Comparison of ENCODE assay signal across 3 worm cellular contexts in the genomic region with DNA sequence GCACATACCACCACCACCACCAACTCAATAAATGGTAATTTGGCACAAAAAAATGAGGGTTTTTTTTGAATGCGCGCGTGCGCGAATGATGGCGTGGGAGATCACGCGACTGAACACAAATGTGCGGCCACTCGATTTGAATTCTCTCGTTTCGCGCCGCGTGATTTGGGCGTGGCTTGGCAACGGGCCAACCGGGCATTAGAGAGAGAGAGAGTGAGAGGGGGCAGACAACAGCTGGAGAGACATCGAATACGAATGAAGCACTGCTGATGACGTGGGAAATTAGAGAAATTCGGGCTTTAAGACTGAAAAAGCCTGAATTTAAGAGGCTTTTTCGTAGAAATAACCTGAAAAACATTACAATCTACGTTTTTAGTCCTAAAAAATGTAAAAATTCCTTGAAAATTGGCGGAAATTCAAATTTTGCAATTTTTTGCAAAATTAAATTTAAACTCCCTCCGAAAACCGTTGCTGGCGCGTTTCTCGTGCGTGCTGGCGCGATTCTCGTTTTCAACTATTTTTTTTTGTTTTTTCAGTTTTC.
TF ChIP-seq lines count a peak whose summit lies in the region.

No protein-coding gene starts in this region.

TF ChIP-seq in whole organism, L1 larva, 84 proteins besides CTCF, POLR2A, EP300 and RAD21 (continued from another document and continues in another):
- peak; percentile 71 for TF ChIP-seq lin-39 (tag; optimal IDR thresholded peaks at IDR 0.05; lab: Kevin White, UChicago)
- TF ChIP-seq F16B12.6 (tag; optimal IDR thresholded peaks at IDR 0.05; lab: Kevin White, UChicago), result peak; percentile 54
- TF ChIP-seq tlp-1 (tag; optimal IDR thresholded peaks at IDR 0.05; lab: Kevin White, UChicago), result no peak
- TF ChIP-seq lin-14 (GFP tag; optimal IDR thresholded peaks at IDR 0.05; lab: Kevin White, UChicago), result peak; percentile 95
- peak; percentile 92 for TF ChIP-seq irx-1 (tag; optimal IDR thresholded peaks at IDR 0.05; lab: Kevin White, UChicago)
- peak; percentile 37 for TF ChIP-seq lin-13 (GFP tag; optimal IDR thresholded peaks at IDR 0.05; lab: Kevin White, UChicago)
- no peak for TF ChIP-seq nhr-84 (tag; optimal IDR thresholded peaks at IDR 0.05; lab: Kevin White, UChicago)
- TF ChIP-seq nhr-19 (GFP tag; conservative IDR thresholded peaks at IDR 0.05; lab: Robert Waterston, UW), result peak; percentile 88
- peak; percentile 96 for TF ChIP-seq fkh-8 (tag; optimal IDR thresholded peaks at IDR 0.05; lab: Kevin White, UChicago)
- peak; percentile 82 for TF ChIP-seq zip-4 (GFP tag; optimal IDR thresholded peaks at IDR 0.05; lab: Kevin White, UChicago)
- TF ChIP-seq egl-27 (tag; optimal IDR thresholded peaks at IDR 0.05; lab: Kevin White, UChicago), result peak in 1 of 2 experiments; percentile 35
- peak; percentile 73 for TF ChIP-seq isw-1 (GFP tag; IDR thresholded peaks at IDR 0.05; lab: Robert Waterston, UW)
- TF ChIP-seq swsn-7 (tag; optimal IDR thresholded peaks at IDR 0.05; lab: Kevin White, UChicago), result peak; percentile 92
- peak; percentile 1 to 92 for TF ChIP-seq ztf-11 (tag; optimal IDR thresholded peaks at IDR 0.05; lab: Kevin White, UChicago)
- no peak for TF ChIP-seq ets-5 (GFP tag; IDR thresholded peaks at IDR 0.05; lab: Robert Waterston, UW)
- peak; percentile 82 for TF ChIP-seq elt-2 (tag; optimal IDR thresholded peaks at IDR 0.05; lab: Kevin White, UChicago)
- TF ChIP-seq hlh-17 (GFP tag; optimal IDR thresholded peaks at IDR 0.05; lab: Kevin White, UChicago; ENCODE audit: borderline replicate concordance), result no peak
- TF ChIP-seq pqm-1 (tag; optimal IDR thresholded peaks at IDR 0.05; lab: Kevin White, UChicago), result no peak
- TF ChIP-seq snu-23 (GFP tag; optimal IDR thresholded peaks at IDR 0.05; lab: Kevin White, UChicago), result peak; percentile 95
- TF ChIP-seq nhr-85 (tag; lab: Kevin White, UChicago), result peak; percentile 98
- peak; percentile 54 for TF ChIP-seq vab-15 (tag; optimal IDR thresholded peaks at IDR 0.05; lab: Kevin White, UChicago)
- peak; percentile 92 for TF ChIP-seq pax-3 (tag; optimal IDR thresholded peaks at IDR 0.05; lab: Kevin White, UChicago)
- TF ChIP-seq sox-4 (tag; optimal IDR thresholded peaks at IDR 0.05; lab: Kevin White, UChicago), result peak; percentile 86
- TF ChIP-seq C34B4.2 (tag; optimal IDR thresholded peaks at IDR 0.05; lab: Kevin White, UChicago), result no peak
- TF ChIP-seq skn-1 (tag; optimal IDR thresholded peaks at IDR 0.05; lab: Kevin White, UChicago), result peak; percentile 29
- TF ChIP-seq blmp-1 (tag; optimal IDR thresholded peaks at IDR 0.05; lab: Kevin White, UChicago), result peak; percentile 85
- TF ChIP-seq nhr-90 (tag; optimal IDR thresholded peaks at IDR 0.05; lab: Kevin White, UChicago; ENCODE audit: poor library complexity), result peak; percentile 95
- TF ChIP-seq nhr-11 (tag; optimal IDR thresholded peaks at IDR 0.05; lab: Kevin White, UChicago), result peak; percentile 15
- peak; percentile 97 for TF ChIP-seq efl-1 (optimal IDR thresholded peaks at IDR 0.05; lab: Kevin White, UChicago)
- TF ChIP-seq efl-1 (GFP tag; optimal IDR thresholded peaks at IDR 0.05 in 1 of 2; lab: Kevin White, UChicago), result peak; percentile 95 to 100
- TF ChIP-seq unc-86 (tag; optimal IDR thresholded peaks at IDR 0.05; lab: Kevin White, UChicago), result peak; percentile 95
- TF ChIP-seq Y116A8C.19 (tag; optimal IDR thresholded peaks at IDR 0.05; lab: Kevin White, UChicago; ENCODE audit: borderline replicate concordance), result no peak
- TF ChIP-seq ceh-90 (tag; optimal IDR thresholded peaks at IDR 0.05; lab: Kevin White, UChicago), result peak; percentile 64
- peak; percentile 52 for TF ChIP-seq snpc-4 (tag; optimal IDR thresholded peaks at IDR 0.05; lab: Kevin White, UChicago)
- peak; percentile 90 for TF ChIP-seq xbp-1 (tag; optimal IDR thresholded peaks at IDR 0.05; lab: Kevin White, UChicago)
- TF ChIP-seq fkh-10 (GFP tag; optimal IDR thresholded peaks at IDR 0.05; lab: Kevin White, UChicago), result peak; percentile 40
- peak; percentile 63 for TF ChIP-seq fos-1 (tag; optimal IDR thresholded peaks at IDR 0.05; lab: Kevin White, UChicago)
- TF ChIP-seq nhr-237 (tag; optimal IDR thresholded peaks at IDR 0.05; lab: Kevin White, UChicago), result peak; percentile 50
- TF ChIP-seq ceh-63 (GFP tag; optimal IDR thresholded peaks at IDR 0.05; lab: Kevin White, UChicago), result no peak
- no peak for TF ChIP-seq hlh-4 (tag; optimal IDR thresholded peaks at IDR 0.05; lab: Kevin White, UChicago)
- TF ChIP-seq lir-3 (tag; optimal IDR thresholded peaks at IDR 0.05; lab: Kevin White, UChicago; ENCODE audit: poor library complexity), result no peak

TF ChIP-seq in whole organism, L3 larva, 47 proteins besides CTCF, POLR2A, EP300 and RAD21 (continued from another document):
- TF ChIP-seq egl-27 (tag; optimal IDR thresholded peaks at IDR 0.05; lab: Kevin White, UChicago) (no peak), nhr-25 (tag; optimal IDR thresholded peaks at IDR 0.05; lab: Kevin White, UChicago) (peak; percentile 96), nhr-77 (tag; optimal IDR thresholded peaks at IDR 0.05; lab: Kevin White, UChicago) (peak; percentile 84), nfya-1 (tag; optimal IDR thresholded peaks at IDR 0.05; lab: Kevin White, UChicago; ENCODE audit: insufficient read depth) (peak; percentile 91), lin-39 (tag; optimal IDR thresholded peaks at IDR 0.05; lab: Kevin White, UChicago) (peak; percentile 92), ztf-11 (tag; optimal IDR thresholded peaks at IDR 0.05; lab: Kevin White, UChicago) (no peak), fkh-10 (GFP tag; optimal IDR thresholded peaks at IDR 0.05; lab: Kevin White, UChicago) (peak; percentile 51), fkh-2 (tag; optimal IDR thresholded peaks at IDR 0.05; lab: Kevin White, UChicago) (peak; percentile 5), lsy-12 (tag; optimal IDR thresholded peaks at IDR 0.05; lab: Kevin White, UChicago) (peak; percentile 91), elt-1 (tag; optimal IDR thresholded peaks at IDR 0.05; lab: Kevin White, UChicago) (no peak), daf-12 (tag; optimal IDR thresholded peaks at IDR 0.05; lab: Kevin White, UChicago) (no peak), nhr-28 (tag; optimal IDR thresholded peaks at IDR 0.05; lab: Kevin White, UChicago) (no peak), unc-39 (tag; optimal IDR thresholded peaks at IDR 0.05; lab: Kevin White, UChicago) (no peak), pqm-1 (tag; optimal IDR thresholded peaks at IDR 0.05; lab: Kevin White, UChicago) (peak; percentile 66), nhr-76 (tag; optimal IDR thresholded peaks at IDR 0.05; lab: Kevin White, UChicago) (no peak), ceh-82 (tag; optimal IDR thresholded peaks at IDR 0.05; lab: Kevin White, UChicago) (peak; percentile 42), hmg-11 (tag; optimal IDR thresholded peaks at IDR 0.05; lab: Kevin White, UChicago) (peak; percentile 89), ceh-9 (tag; optimal IDR thresholded peaks at IDR 0.05; lab: Kevin White, UChicago) (no peak), zag-1 (tag; optimal IDR thresholded peaks at IDR 0.05; lab: Kevin White, UChicago) (peak; percentile 30), jun-1 (tag; optimal IDR thresholded peaks at IDR 0.05; lab: Kevin White, UChicago) (peak; percentile 78), elt-2 (tag; optimal IDR thresholded peaks at IDR 0.05; lab: Kevin White, UChicago) (peak; percentile 81), snpc-4 (tag; optimal IDR thresholded peaks at IDR 0.05; lab: Kevin White, UChicago) (peak; percentile 43), R02D3.7 (tag; optimal IDR thresholded peaks at IDR 0.05; lab: Kevin White, UChicago) (peak; percentile 72), ceh-28 (tag; optimal IDR thresholded peaks at IDR 0.05; lab: Kevin White, UChicago) (peak; percentile 66), egl-5 (tag; optimal IDR thresholded peaks at IDR 0.05; lab: Kevin White, UChicago) (no peak), aly-2 (tag; optimal IDR thresholded peaks at IDR 0.05; lab: Kevin White, UChicago) (no peak), nhr-237 (tag; optimal IDR thresholded peaks at IDR 0.05; lab: Kevin White, UChicago) (no peak), tbx-2 (tag; optimal IDR thresholded peaks at IDR 0.05; lab: Kevin White, UChicago) (peak; percentile 88), mdl-1 (tag; optimal IDR thresholded peaks at IDR 0.05; lab: Kevin White, UChicago) (peak; percentile 79), nhr-23 (tag; optimal IDR thresholded peaks at IDR 0.05; lab: Kevin White, UChicago) (peak; percentile 85)
TF ChIP-seq in whole organism, L3 larva: peak in this region for 29.

TF ChIP-seq in whole organism, young adult, 124 proteins besides CTCF, POLR2A, EP300 and RAD21 (continued from another document and continues in another):
- TF ChIP-seq ama-1 (optimal IDR thresholded peaks at IDR 0.05; lab: Kevin White, UChicago) (no peak), ama-1 (GFP tag; optimal IDR thresholded peaks at IDR 0.05; lab: Kevin White, UChicago) (peak; percentile 45), ztf-25 (GFP tag; IDR thresholded peaks at IDR 0.05; lab: Robert Waterston, UW) (0 out of 2 replicates have a peak, but pooled peaks have one; percentile 63), rcor-1 (GFP tag; IDR thresholded peaks at IDR 0.05; lab: Robert Waterston, UW) (peak; percentile 52), repo-1 (tag; optimal IDR thresholded peaks at IDR 0.05; lab: Kevin White, UChicago) (peak; percentile 97), unc-130 (GFP tag; optimal IDR thresholded peaks at IDR 0.05; lab: Kevin White, UChicago) (peak; percentile 79), fkh-3 (tag; optimal IDR thresholded peaks at IDR 0.05; lab: Kevin White, UChicago) (peak; percentile 56), Y56A3A.18 (GFP tag; IDR thresholded peaks at IDR 0.05; lab: Robert Waterston, UW) (peak; percentile 70), die-1 (tag; optimal IDR thresholded peaks at IDR 0.05; lab: Kevin White, UChicago) (peak; percentile 67), T07F8.4 (tag; optimal IDR thresholded peaks at IDR 0.05; lab: Kevin White, UChicago) (peak; percentile 43), tbx-9 (tag; optimal IDR thresholded peaks at IDR 0.05; lab: Kevin White, UChicago; ENCODE audit: borderline replicate concordance) (no peak), atf-7 (tag; optimal IDR thresholded peaks at IDR 0.05; lab: Kevin White, UChicago) (peak; percentile 96), cebp-1 (GFP tag; IDR thresholded peaks at IDR 0.05; lab: Robert Waterston, UW) (peak; percentile 61), cebp-1 (tag; optimal IDR thresholded peaks at IDR 0.05; lab: Kevin White, UChicago) (peak; percentile 94), T26A5.8 (tag; optimal IDR thresholded peaks at IDR 0.05; lab: Kevin White, UChicago) (peak; percentile 55), unc-62 (GFP tag; optimal IDR thresholded peaks at IDR 0.05; lab: Kevin White, UChicago) (no peak), him-1 (tag; optimal IDR thresholded peaks at IDR 0.05; lab: Kevin White, UChicago) (peak; percentile 78), egl-44 (GFP tag; IDR thresholded peaks at IDR 0.05; lab: Robert Waterston, UW) (peak; percentile 95), madf-3 (GFP tag; IDR thresholded peaks at IDR 0.05; lab: Robert Waterston, UW) (peak; percentile 94), egl-18 (GFP tag; IDR thresholded peaks at IDR 0.05; lab: Robert Waterston, UW) (peak; percentile 70; the same call in 1 of the 2 replicates), bed-2 (GFP tag; IDR thresholded peaks at IDR 0.05; lab: Robert Waterston, UW) (peak; percentile 71), bed-1 (GFP tag; IDR thresholded peaks at IDR 0.05; lab: Robert Waterston, UW) (peak; percentile 7; the same call in 1 of the 2 replicates), ceh-58 (GFP tag; IDR thresholded peaks at IDR 0.05; lab: Robert Waterston, UW) (peak; percentile 76; the same call in 1 of the 2 replicates), hmg-1.2 (GFP tag; IDR thresholded peaks at IDR 0.05; lab: Robert Waterston, UW) (peak; percentile 77), ztf-22 (GFP tag; optimal IDR thresholded peaks at IDR 0.05; lab: Kevin White, UChicago) (peak; percentile 88), F49E8.2 (tag; optimal IDR thresholded peaks at IDR 0.05; lab: Kevin White, UChicago; ENCODE audit: insufficient read depth) (peak; percentile 35), ZK185.1 (tag; optimal IDR thresholded peaks at IDR 0.05; lab: Kevin White, UChicago; ENCODE audit: poor library complexity, severe bottlenecking) (peak; percentile 78), dpl-1 (GFP tag; optimal IDR thresholded peaks at IDR 0.05; lab: Kevin White, UChicago) (peak; percentile 92), mel-28 (tag; optimal IDR thresholded peaks at IDR 0.05; lab: Kevin White, UChicago; ENCODE audit: borderline replicate concordance) (peak; percentile 84), hmg-20 (GFP tag; IDR thresholded peaks at IDR 0.05; lab: Robert Waterston, UW) (peak; percentile 74), chd-7 (tag; optimal IDR thresholded peaks at IDR 0.05; lab: Kevin White, UChicago) (peak; percentile 88), efl-1 (GFP tag; optimal IDR thresholded peaks at IDR 0.05; lab: Kevin White, UChicago) (peak; percentile 76), hrde-1 (tag; optimal IDR thresholded peaks at IDR 0.05; lab: Kevin White, UChicago; ENCODE audit: borderline replicate concordance) (peak; percentile 81), ekl-4 (GFP tag; IDR thresholded peaks at IDR 0.05; lab: Robert Waterston, UW) (peak; percentile 95), nfya-2 (GFP tag; IDR thresholded peaks at IDR 0.05; lab: Robert Waterston, UW) (0 out of 2 replicates have a peak, but pooled peaks have one; percentile 69), hsf-1 (GFP tag; IDR thresholded peaks at IDR 0.05; lab: Robert Waterston, UW) (peak; percentile 77), C06A6.2 (GFP tag; conservative IDR thresholded peaks at IDR 0.05; lab: Robert Waterston, UW) (peak; percentile 91), F33H1.4 (GFP tag; IDR thresholded peaks at IDR 0.05; lab: Robert Waterston, UW) (peak; percentile 57), F22D6.2 (tag; optimal IDR thresholded peaks at IDR 0.05; lab: Kevin White, UChicago) (peak; percentile 89), snpc-1.3 (tag; optimal IDR thresholded peaks at IDR 0.05; lab: Kevin White, UChicago; ENCODE audit: insufficient read depth) (no peak), F23B12.7 (tag; optimal IDR thresholded peaks at IDR 0.05; lab: Kevin White, UChicago; ENCODE audit: insufficient read depth) (no peak), gei-17 (GFP tag; optimal IDR thresholded peaks at IDR 0.05; lab: Kevin White, UChicago) (peak; percentile 71), Y53G8AR.9 (GFP tag; conservative IDR thresholded peaks at IDR 0.05; lab: Robert Waterston, UW) (peak; percentile 93), F39B2.1 (GFP tag; IDR thresholded peaks at IDR 0.05; lab: Robert Waterston, UW) (peak; percentile 79), lin-54 (GFP tag; optimal IDR thresholded peaks at IDR 0.05; lab: Kevin White, UChicago) (peak; percentile 98), aptf-3 (GFP tag; IDR thresholded peaks at IDR 0.05; lab: Robert Waterston, UW) (no peak), let-607 (tag; optimal IDR thresholded peaks at IDR 0.05; lab: Kevin White, UChicago) (peak; percentile 83 to 89), B0019.2 (GFP tag; conservative IDR thresholded peaks at IDR 0.05; lab: Robert Waterston, UW) (peak; percentile 68), pbrm-1 (GFP tag; IDR thresholded peaks at IDR 0.05; lab: Robert Waterston, UW) (peak; percentile 76), snpc-1.1 (tag; optimal IDR thresholded peaks at IDR 0.05; lab: Kevin White, UChicago; ENCODE audit: insufficient read depth) (no peak), madf-6 (GFP tag; IDR thresholded peaks at IDR 0.05; lab: Robert Waterston, UW) (peak; percentile 90), somi-1 (GFP tag; optimal IDR thresholded peaks at IDR 0.05; lab: Kevin White, UChicago) (peak; percentile 90), attf-6 (GFP tag; IDR thresholded peaks at IDR 0.05; lab: Robert Waterston, UW) (0 out of 2 replicates have a peak, but pooled peaks have one; percentile 58), Y95B8A.8 (GFP tag; IDR thresholded peaks at IDR 0.05; lab: Robert Waterston, UW) (peak; percentile 80), F10E7.11 (tag; optimal IDR thresholded peaks at IDR 0.05; lab: Kevin White, UChicago) (peak; percentile 88), zim-3 (tag; optimal IDR thresholded peaks at IDR 0.05; lab: Kevin White, UChicago) (peak; percentile 88), ztf-26 (tag; optimal IDR thresholded peaks at IDR 0.05; lab: Kevin White, UChicago) (peak; percentile 95), madf-8 (GFP tag; conservative IDR thresholded peaks at IDR 0.05; lab: Robert Waterston, UW) (peak; percentile 87), ccch-3 (GFP tag; optimal IDR thresholded peaks at IDR 0.05; lab: Kevin White, UChicago) (no peak), zfh-2 (GFP tag; conservative IDR thresholded peaks at IDR 0.05; lab: Robert Waterston, UW) (peak; percentile 98)
